Worm (Caenorhabditis elegans) whole organism, early embryonic: Measurements from ENCODE around the gene arx-4.

Source experiments
- B0310.2 ChIP-seq: sonication (generic microtip); optimal IDR thresholded peaks from 2 replicates; lab custom pipeline; 2016; ENCODE audit warnings: mild to moderate bottlenecking, missing genetic modification characterization, missing compliant biosample characterization
- F13C5.2 ChIP-seq: sonication (generic microtip); optimal IDR thresholded peaks from 2 replicates; lab custom pipeline; 2017; ENCODE audit warnings: mild to moderate bottlenecking, missing genetic modification characterization, inconsistent platforms, missing compliant biosample characterization
- aly-1 ChIP-seq: sonication (generic microtip); optimal IDR thresholded peaks from 2 replicates; lab custom pipeline; 2016; ENCODE audit warnings: missing genetic modification characterization, missing compliant biosample characterization
- ama-1 ChIP-seq: fragments of 150-350 bp; optimal IDR thresholded peaks from 2 replicates; lab custom pipeline; 2014
- ceh-13 ChIP-seq: fragments of 200-800 bp; sonication (Bioruptor generic); optimal IDR thresholded peaks from 2 replicates; lab custom pipeline; 2018; ENCODE audit warnings: mild to moderate bottlenecking, missing genetic modification characterization, missing compliant biosample characterization
- ceh-36 ChIP-seq: sonication (generic microtip); optimal IDR thresholded peaks from 2 replicates; lab custom pipeline; 2016; ENCODE audit warnings: missing genetic modification characterization, inconsistent platforms, missing compliant biosample characterization
- ets-7 ChIP-seq: sonication (generic microtip); optimal IDR thresholded peaks from 2 replicates; lab custom pipeline; 2016; ENCODE audit warnings: missing genotype, missing genetic modification characterization, missing compliant biosample characterization
- flt-1 ChIP-seq: fragments of 200-800 bp; sonication (Bioruptor generic); IDR thresholded peaks from 2 replicates; pipeline ENCODE4 v1.3.6; 2022; ENCODE audit warnings: missing genetic modification characterization, missing compliant biosample characterization
- hmbx-1 ChIP-seq: sonication (generic microtip); optimal IDR thresholded peaks from 2 replicates; lab custom pipeline; 2016; ENCODE audit warnings: mild to moderate bottlenecking, missing genetic modification characterization, missing compliant biosample characterization
- hmg-4 ChIP-seq: fragments of 200-800 bp; sonication (Bioruptor generic); optimal IDR thresholded peaks from 2 replicates; lab custom pipeline; 2018; ENCODE audit warnings: mild to moderate bottlenecking, missing genetic modification characterization, missing compliant biosample characterization
- hnd-1 ChIP-seq: sonication (generic microtip); optimal IDR thresholded peaks from 2 replicates; lab custom pipeline; 2016; ENCODE audit warnings: missing genetic modification characterization, missing compliant biosample characterization
- pes-1 ChIP-seq: fragments of 200-800 bp; sonication (Bioruptor generic); IDR thresholded peaks from 2 replicates; pipeline ENCODE4 v1.3.6; 2022; ENCODE audit warnings: missing genetic modification reagents, missing genetic modification characterization, missing compliant biosample characterization
- scrt-1 ChIP-seq: fragments of 200-800 bp; sonication (Bioruptor generic); IDR thresholded peaks from 2 replicates; pipeline ENCODE4 v1.3.6; 2022; ENCODE audit warnings: missing genetic modification characterization, missing compliant biosample characterization
- sea-1 ChIP-seq: fragments of 200-800 bp; sonication (Bioruptor generic); conservative IDR thresholded peaks from 2 replicates; pipeline ENCODE4 v1.3.6; 2022; ENCODE audit warnings: missing genetic modification characterization, missing compliant biosample characterization
- tbx-11 ChIP-seq: fragments of 200-800 bp; sonication (Bioruptor generic); IDR thresholded peaks from 2 replicates; pipeline ENCODE4 v1.3.6; 2022; ENCODE audit warnings: missing genetic modification characterization, missing compliant biosample characterization
- tbx-37 ChIP-seq: fragments of 200-800 bp; sonication (Bioruptor generic); conservative IDR thresholded peaks from 2 replicates; pipeline ENCODE4 v1.3.6; 2022; ENCODE audit warnings: missing genetic modification reagents, missing genetic modification characterization, missing compliant biosample characterization
- tra-4 ChIP-seq: sonication (generic microtip); optimal IDR thresholded peaks from 2 replicates; lab custom pipeline; 2017; ENCODE audit warnings: missing genetic modification characterization, missing compliant biosample characterization

The arx-4 gene

DNA sequence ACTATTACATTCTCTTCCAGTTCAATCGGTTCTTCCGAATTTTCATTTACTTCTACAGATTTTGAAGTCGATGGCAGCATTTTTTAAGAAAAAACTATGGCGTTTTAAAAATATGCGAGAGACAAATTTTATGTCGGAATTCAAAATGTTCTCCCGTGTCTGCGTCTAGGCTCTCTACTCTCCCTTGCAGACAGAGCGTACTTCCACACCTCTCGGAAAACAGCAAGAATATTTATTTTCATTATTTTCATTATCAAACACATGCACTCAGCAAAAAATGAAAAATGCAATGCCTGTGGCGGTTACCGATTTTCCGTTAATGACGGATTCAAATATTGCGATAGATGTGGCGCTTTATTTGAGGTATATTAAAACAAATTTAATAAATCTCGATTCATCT, 33.4 kb downstream of the arx-4 start, which contains the start of the genes ztf-18 and F23H11.2:
ztf-18 (minus strand) TSS at position 188 of the 400 bp plus-strand sequence.
F23H11.2 (plus strand) TSS at position 223 of the 400 bp plus-strand sequence.
- TF ChIP-seq tbx-37 (GFP tag; lab: Robert Waterston, UW): no peak
- TF ChIP-seq pes-1: no peak
- TF ChIP-seq hmbx-1 (tag; lab: Kevin White, UChicago): no peak
- no peak for TF ChIP-seq tbx-11 (GFP tag; lab: Robert Waterston, UW)
- TF ChIP-seq hmg-4 (GFP tag; lab: Kevin White, UChicago): no peak
- TF ChIP-seq tra-4 (tag; lab: Kevin White, UChicago): no peak
- TF ChIP-seq ets-7: no peak
- TF ChIP-seq sea-1: no peak
- no peak for TF ChIP-seq flt-1 (GFP tag; lab: Robert Waterston, UW)
- TF ChIP-seq ceh-36 (tag; lab: Kevin White, UChicago): no peak
- no peak for TF ChIP-seq B0310.2 (tag; lab: Kevin White, UChicago)
- no peak for TF ChIP-seq ama-1 (lab: Kevin White, UChicago)
- no peak for TF ChIP-seq ceh-13 (GFP tag; lab: Kevin White, UChicago)
- TF ChIP-seq scrt-1 (GFP tag; lab: Robert Waterston, UW): no peak

DNA sequence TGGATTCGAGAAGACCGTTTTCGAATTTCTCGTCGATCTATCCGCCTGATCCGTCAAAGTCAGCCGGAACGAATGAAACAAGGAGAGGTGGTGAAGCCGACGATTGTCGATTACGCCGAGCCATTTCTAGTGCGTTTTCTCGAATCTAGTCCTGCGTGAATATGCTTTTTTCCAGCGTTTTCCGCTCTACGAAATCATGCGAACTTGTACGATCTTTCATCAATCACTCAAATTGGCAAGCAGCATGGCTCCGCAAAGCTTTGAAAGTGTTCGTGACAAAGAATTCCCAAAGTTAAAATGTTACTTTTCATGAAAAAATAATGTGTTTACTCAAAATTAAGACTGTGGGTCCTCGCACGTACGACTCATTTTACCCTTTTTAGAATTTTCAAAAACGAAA, 34.8 kb downstream of the arx-4 start:
- TF ChIP-seq tbx-11 (GFP tag; lab: Robert Waterston, UW) (no peak), scrt-1 (GFP tag; lab: Robert Waterston, UW) (no peak), flt-1 (GFP tag; lab: Robert Waterston, UW) (no peak), tbx-37 (GFP tag; lab: Robert Waterston, UW) (no peak), F13C5.2 (tag; lab: Kevin White, UChicago) (no peak), tra-4 (tag; lab: Kevin White, UChicago) (no peak), ets-7 (no peak), aly-1 (tag; lab: Kevin White, UChicago) (no peak), hmbx-1 (tag; lab: Kevin White, UChicago) (no peak)

- no peak for TF ChIP-seq flt-1 (GFP tag; lab: Robert Waterston, UW)
- TF ChIP-seq tra-4 (tag; lab: Kevin White, UChicago): no peak
- TF ChIP-seq tbx-11 (GFP tag; lab: Robert Waterston, UW): no peak
- TF ChIP-seq ama-1 (lab: Kevin White, UChicago): no peak
Observed at ce11 chrIII:900134-900533, 38.0 kb downstream of the arx-4 start.

DNA sequence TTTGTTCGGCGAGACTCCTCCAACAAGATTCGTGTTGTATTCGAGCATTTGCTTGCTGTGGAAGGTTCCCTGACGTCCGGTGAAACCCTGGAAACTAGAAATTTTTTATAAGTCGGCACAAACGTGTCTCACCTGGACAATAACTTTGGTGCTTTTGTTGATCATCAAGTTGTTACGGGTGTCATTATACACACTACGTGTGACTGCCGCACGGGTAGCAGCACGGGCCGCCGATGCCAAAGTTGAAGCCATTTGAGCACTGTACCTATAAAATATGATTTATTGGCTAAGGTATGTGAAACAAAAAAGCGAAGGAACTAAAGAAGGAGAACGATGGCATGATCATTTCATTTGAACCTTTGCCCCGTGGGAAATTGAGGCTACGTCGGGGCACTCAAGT, 39.0 kb downstream of the arx-4 start, which contains the start of gene sucl-2:
sucl-2 (minus strand) TSS at position 265 of the 400 bp plus-strand sequence.
- TF ChIP-seq scrt-1 (GFP tag; lab: Robert Waterston, UW) (no peak), F13C5.2 (tag; lab: Kevin White, UChicago) (no peak), ets-7 (no peak), sea-1 (no peak), tbx-11 (GFP tag; lab: Robert Waterston, UW) (no peak), ceh-36 (tag; lab: Kevin White, UChicago) (no peak), tra-4 (tag; lab: Kevin White, UChicago) (no peak), hmbx-1 (tag; lab: Kevin White, UChicago) (no peak), hnd-1 (tag; lab: Kevin White, UChicago) (no peak), tbx-37 (GFP tag; lab: Robert Waterston, UW) (no peak), ceh-13 (GFP tag; lab: Kevin White, UChicago) (no peak), ama-1 (lab: Kevin White, UChicago) (no peak), flt-1 (GFP tag; lab: Robert Waterston, UW) (no peak), pes-1 (no peak), hmg-4 (GFP tag; lab: Kevin White, UChicago) (no peak), B0310.2 (tag; lab: Kevin White, UChicago) (no peak), aly-1 (tag; lab: Kevin White, UChicago) (no peak)

- no peak for TF ChIP-seq flt-1 (GFP tag; lab: Robert Waterston, UW)
- no peak for TF ChIP-seq ceh-36 (tag; lab: Kevin White, UChicago)
- no peak for TF ChIP-seq ama-1 (lab: Kevin White, UChicago)
- TF ChIP-seq F13C5.2 (tag; lab: Kevin White, UChicago): no peak
- TF ChIP-seq tra-4 (tag; lab: Kevin White, UChicago): no peak
- no peak for TF ChIP-seq B0310.2 (tag; lab: Kevin White, UChicago)
- no peak for TF ChIP-seq hnd-1 (tag; lab: Kevin White, UChicago)
- TF ChIP-seq tbx-11 (GFP tag; lab: Robert Waterston, UW): no peak
- no peak for TF ChIP-seq sea-1
- no peak for TF ChIP-seq tbx-37 (GFP tag; lab: Robert Waterston, UW)
Observed at ce11 chrIII:901600-902250, 39.6 kb downstream of the arx-4 start.

DNA sequence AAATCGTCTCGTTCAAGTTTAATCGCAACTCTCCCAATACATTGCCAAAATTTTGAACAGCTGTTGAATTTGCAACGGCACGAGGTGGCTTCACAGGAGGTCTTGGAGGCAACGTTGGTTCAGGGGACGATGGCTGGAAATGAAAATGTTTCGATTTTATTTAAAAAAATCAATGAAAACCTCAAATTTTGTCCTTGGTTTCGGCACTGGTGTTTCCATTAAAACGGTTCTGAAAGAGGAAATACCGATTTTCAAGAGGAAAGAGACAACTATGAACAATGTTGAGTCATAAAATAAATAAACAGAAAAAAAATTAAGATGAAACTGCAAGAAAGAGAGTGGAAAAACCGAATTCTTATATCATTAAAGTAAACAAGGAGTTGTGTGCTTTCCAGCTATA, 45.2 kb downstream of the arx-4 start, which contains the start of gene F23H11.4:
F23H11.4 (minus strand) TSS at position 229 of the 400 bp plus-strand sequence.
- TF ChIP-seq pes-1 (no peak), ceh-13 (GFP tag; lab: Kevin White, UChicago) (no peak), sea-1 (no peak), B0310.2 (tag; lab: Kevin White, UChicago) (no peak), ets-7 (no peak), F13C5.2 (tag; lab: Kevin White, UChicago) (no peak), aly-1 (tag; lab: Kevin White, UChicago) (no peak), tbx-11 (GFP tag; lab: Robert Waterston, UW) (no peak), ama-1 (lab: Kevin White, UChicago) (no peak), ceh-36 (tag; lab: Kevin White, UChicago) (no peak), scrt-1 (GFP tag; lab: Robert Waterston, UW) (no peak), hmbx-1 (tag; lab: Kevin White, UChicago) (no peak), tbx-37 (GFP tag; lab: Robert Waterston, UW) (no peak), tra-4 (tag; lab: Kevin White, UChicago) (no peak), hnd-1 (tag; lab: Kevin White, UChicago) (no peak), hmg-4 (GFP tag; lab: Kevin White, UChicago) (no peak), flt-1 (GFP tag; lab: Robert Waterston, UW) (no peak)
